Fruit fly (Drosophila melanogaster) Kc167 (cell line): ENCODE data around the gene CG17129.

Experiments used
- Sin3A ChIP-seq: fragments of >200 bp; optimal IDR thresholded peaks from 2 replicates; lab custom pipeline; 2018; ENCODE audit warnings: missing external identifiers
- psq ChIP-seq: fragments of >200 bp; optimal IDR thresholded peaks from 2 replicates; lab custom pipeline; 2017; ENCODE audit warnings: missing external identifiers
- ttk ChIP-seq: sonication (Bioruptor generic); optimal IDR thresholded peaks from 2 replicates; lab custom pipeline; 2017; ENCODE audit warnings: missing external identifiers

DNA sequence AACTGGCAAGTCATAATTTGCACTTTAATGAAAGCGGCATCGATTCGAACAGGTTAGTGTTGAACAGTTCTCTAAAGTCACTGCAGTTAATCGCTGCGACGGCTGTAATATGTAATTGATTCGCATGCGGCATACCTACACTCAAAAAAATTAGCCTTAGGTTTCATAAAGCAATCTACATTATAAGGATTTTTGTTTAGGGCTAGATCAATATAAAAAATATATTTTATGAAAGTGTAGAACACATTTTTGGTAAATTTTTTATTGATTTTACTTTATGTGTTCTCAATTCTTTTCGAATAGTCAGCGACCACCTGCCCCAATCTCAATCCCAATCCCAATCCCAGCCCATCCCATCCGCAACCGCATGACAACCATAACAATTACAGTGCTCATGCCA lies 21.8 kb downstream of the CG17129 start:
- no peak for TF ChIP-seq Sin3A
- TF ChIP-seq psq (lab: Kevin White, UChicago) = no peak
- no peak for TF ChIP-seq ttk
